Worm (Caenorhabditis elegans): ENCODE results near the gene F56C9.3.

Gene F56C9.3

ce11 chrIII:7278491-7278890 is 32.6 kb upstream of the F56C9.3 start (continued):
- TF ChIP-seq ceh-20 (GFP tag; IDR thresholded peaks at IDR 0.05) = 0 out of 2 replicates have a peak, but pooled peaks have one; percentile 31
- peak; percentile 81 for TF ChIP-seq nhr-42 (GFP tag; IDR thresholded peaks at IDR 0.05)
- TF ChIP-seq mxl-3 (GFP tag; optimal IDR thresholded peaks at IDR 0.05) = peak; percentile 16
- TF ChIP-seq nhr-77 (tag; optimal IDR thresholded peaks at IDR 0.05) = peak; percentile 90
- TF ChIP-seq zag-1 (tag; optimal IDR thresholded peaks at IDR 0.05) = no peak
- TF ChIP-seq mes-2 (tag; optimal IDR thresholded peaks at IDR 0.05; ENCODE audit: poor library complexity, severe bottlenecking) = peak; percentile 59
- no peak; the same call in 1 of the 2 replicates for TF ChIP-seq Y75B8A.6 (GFP tag; IDR thresholded peaks at IDR 0.05)
- peak; percentile 33; the same call in 1 of the 2 replicates for TF ChIP-seq ZK337.2 (GFP tag; IDR thresholded peaks at IDR 0.05)
- no peak for TF ChIP-seq ceh-82 (tag; optimal IDR thresholded peaks at IDR 0.05)
- TF ChIP-seq daf-19 (GFP tag; conservative IDR thresholded peaks at IDR 0.05) = 0 out of 2 replicates have a peak, but pooled peaks have one; percentile 48
- peak in 1 of 2 experiments; percentile 89 for TF ChIP-seq lsy-2 (tag; optimal IDR thresholded peaks at IDR 0.05)
- peak; percentile 60 for TF ChIP-seq hlh-30 (tag; optimal IDR thresholded peaks at IDR 0.05; ENCODE audit: insufficient read depth)
- TF ChIP-seq nhr-48 (tag; optimal IDR thresholded peaks at IDR 0.05) = peak; percentile 59
- TF ChIP-seq nhr-76 (tag; optimal IDR thresholded peaks at IDR 0.05) = no peak
- peak; percentile 37 for TF ChIP-seq gei-8 (GFP tag; optimal IDR thresholded peaks at IDR 0.05)
- peak; percentile 72 for TF ChIP-seq duxl-1 (tag; optimal IDR thresholded peaks at IDR 0.05; ENCODE audit: poor library complexity)
- peak; percentile 1 to 86 for TF ChIP-seq daf-16 (GFP tag; optimal IDR thresholded peaks at IDR 0.05)
- peak; percentile 85 for TF ChIP-seq daf-16 (tag; optimal IDR thresholded peaks at IDR 0.05)
- TF ChIP-seq pqm-1 (tag; optimal IDR thresholded peaks at IDR 0.05) = peak; percentile 26
- TF ChIP-seq lin-1 (GFP tag; IDR thresholded peaks at IDR 0.05) = peak; percentile 84
- TF ChIP-seq madf-9 (GFP tag; conservative IDR thresholded peaks at IDR 0.05) = peak; percentile 73
- no peak for TF ChIP-seq ztf-11 (tag; optimal IDR thresholded peaks at IDR 0.05)
- TF ChIP-seq vab-7 (GFP tag; IDR thresholded peaks at IDR 0.05) = peak; percentile 63
- TF ChIP-seq T20F7.1 (GFP tag; optimal IDR thresholded peaks at IDR 0.05) = peak; percentile 87
- peak; percentile 56 for TF ChIP-seq lin-13 (GFP tag; optimal IDR thresholded peaks at IDR 0.05)
- no peak for TF ChIP-seq F10B5.3 (tag; optimal IDR thresholded peaks at IDR 0.05)
- peak; percentile 80 for TF ChIP-seq dmd-6 (GFP tag; IDR thresholded peaks at IDR 0.05)
- peak; percentile 84 for TF ChIP-seq lin-38 (GFP tag; IDR thresholded peaks at IDR 0.05)
- TF ChIP-seq aha-1 (tag) = peak; percentile 52
- TF ChIP-seq php-3 (GFP tag; IDR thresholded peaks at IDR 0.05) = peak; percentile 70
- TF ChIP-seq egl-27 (tag; optimal IDR thresholded peaks at IDR 0.05) = no peak
- no peak for TF ChIP-seq daf-12 (tag; optimal IDR thresholded peaks at IDR 0.05)
- TF ChIP-seq mep-1 (tag; optimal IDR thresholded peaks at IDR 0.05) = peak; percentile 83
- peak; percentile 87 for TF ChIP-seq T26A8.4 (GFP tag; IDR thresholded peaks at IDR 0.05)
- TF ChIP-seq snpc-4 (tag; optimal IDR thresholded peaks at IDR 0.05) = peak; percentile 96
- peak; percentile 72 for TF ChIP-seq nhr-11 (tag; optimal IDR thresholded peaks at IDR 0.05)
- TF ChIP-seq mdl-1 (tag; optimal IDR thresholded peaks at IDR 0.05) = peak in 1 of 2 experiments; percentile 25
- TF ChIP-seq zfp-2 (tag; optimal IDR thresholded peaks at IDR 0.05) = peak; percentile 14
- peak; percentile 63 for TF ChIP-seq Y5F2A.4 (GFP tag; optimal IDR thresholded peaks at IDR 0.05)
- peak; percentile 79; the same call in 1 of the 2 replicates for TF ChIP-seq tra-1 (GFP tag; IDR thresholded peaks at IDR 0.05)
- TF ChIP-seq mdt-29 (GFP tag; IDR thresholded peaks at IDR 0.05) = no peak
- TF ChIP-seq mxl-2 (GFP tag; conservative IDR thresholded peaks at IDR 0.05) = no peak
- TF ChIP-seq hif-1 (tag; optimal IDR thresholded peaks at IDR 0.05) = peak in 1 of 2 experiments; percentile 61
- TF ChIP-seq fkh-10 (GFP tag; optimal IDR thresholded peaks at IDR 0.05) = peak; percentile 6
- no peak for TF ChIP-seq F44E2.7 (GFP tag; IDR thresholded peaks at IDR 0.05)
- peak; percentile 45; the same call in 1 of the 2 replicates for TF ChIP-seq D1046.2 (GFP tag; IDR thresholded peaks at IDR 0.05)
- peak; percentile 74 for TF ChIP-seq sdz-12 (GFP tag; optimal IDR thresholded peaks at IDR 0.05)
- TF ChIP-seq jun-1 (tag; optimal IDR thresholded peaks at IDR 0.05) = peak; percentile 60
- TF ChIP-seq dmd-9 (GFP tag; IDR thresholded peaks at IDR 0.05) = peak; percentile 67; the same call in 1 of the 2 replicates
- no peak for TF ChIP-seq tag-97 (GFP tag; IDR thresholded peaks at IDR 0.05)
- TF ChIP-seq zip-2 (tag; optimal IDR thresholded peaks at IDR 0.05) = peak; percentile 89

Data from whole organism, L4 larva.